Fruit fly (Drosophila melanogaster) whole organism, prepupa: ENCODE data around the gene CG46523.

ENCODE experiments used
- Blimp-1 ChIP-seq: fragments of 200-800 bp; sonication (Bioruptor generic); optimal IDR thresholded peaks from 3 replicates; lab custom pipeline; 2017; ENCODE audit warnings: missing biosample characterization, missing genetic modification characterization, mild to moderate bottlenecking, moderate library complexity, missing genetic modification reagents
- CG15336 ChIP-seq: fragments of 200-800 bp; sonication (Bioruptor generic); IDR thresholded peaks from 2 replicates; pipeline ENCODE4 v1.3.6; 2022; ENCODE audit warnings: missing biosample characterization, missing genetic modification characterization
- CG16779 ChIP-seq: fragments of 200-800 bp; sonication (Bioruptor generic); optimal IDR thresholded peaks from 3 replicates; lab custom pipeline; 2017; ENCODE audit warnings: missing biosample characterization, mild to moderate bottlenecking, missing genetic modification characterization
- CG3032 ChIP-seq: fragments of 200-800 bp; optimal IDR thresholded peaks from 2 replicates; lab custom pipeline; 2019; ENCODE audit warnings: missing biosample characterization, mild to moderate bottlenecking, missing genetic modification characterization, moderate library complexity
- CG34406 ChIP-seq: fragments of 200-800 bp; sonication (Bioruptor generic); optimal IDR thresholded peaks from 3 replicates; lab custom pipeline; 2016; ENCODE audit warnings: missing biosample characterization, missing genetic modification characterization
- CG3919 ChIP-seq: fragments of 200-800 bp; sonication (Bioruptor generic); optimal IDR thresholded peaks from 3 replicates; lab custom pipeline; 2016; ENCODE audit warnings: missing biosample characterization, missing genetic modification characterization
- CG6854 ChIP-seq: fragments of 200-800 bp; sonication (Bioruptor generic); optimal IDR thresholded peaks from 2 replicates; lab custom pipeline; 2017; ENCODE audit warnings: missing biosample characterization, mild to moderate bottlenecking, missing genetic modification characterization
- CG8319 ChIP-seq: fragments of 200-800 bp; sonication (Bioruptor generic); optimal IDR thresholded peaks from 3 replicates; lab custom pipeline; 2016; ENCODE audit warnings: missing biosample characterization, missing genetic modification characterization
- Sox102F ChIP-seq: fragments of 200-800 bp; sonication (Bioruptor generic); optimal IDR thresholded peaks from 2 replicates; lab custom pipeline; 2016; ENCODE audit warnings: missing biosample characterization, mild to moderate bottlenecking, missing genetic modification characterization
- eg ChIP-seq: fragments of 200-800 bp; sonication (Bioruptor generic); IDR thresholded peaks from 3 replicates; pipeline ENCODE4 v1.3.6; 2022; ENCODE audit warnings: missing biosample characterization, missing genetic modification characterization
- esn ChIP-seq: fragments of 200-800 bp; sonication (Bioruptor generic); optimal IDR thresholded peaks from 2 replicates; lab custom pipeline; 2016; ENCODE audit warnings: missing biosample characterization, mild to moderate bottlenecking, missing genetic modification characterization, moderate library complexity
- spab ChIP-seq: fragments of 200-800 bp; sonication (Bioruptor generic); optimal IDR thresholded peaks from 2 replicates; lab custom pipeline; 2017; ENCODE audit warnings: missing biosample characterization, mild to moderate bottlenecking, missing genetic modification characterization, missing genetic modification reagents
- topi ChIP-seq: fragments of 200-800 bp; sonication (Bioruptor generic); optimal IDR thresholded peaks from 3 replicates; lab custom pipeline; 2016; ENCODE audit warnings: missing biosample characterization, missing genetic modification characterization

- TF ChIP-seq CG6854 (GFP tag; lab: Kevin White, UChicago) (no peak), CG16779 (tag; lab: Kevin White, UChicago) (no peak), CG3032 (tag; lab: Kevin White, UChicago) (no peak), CG34406 (GFP tag; lab: Kevin White, UChicago) (no peak), topi (GFP tag; lab: Kevin White, UChicago) (no peak), CG8319 (GFP tag; lab: Kevin White, UChicago) (no peak), esn (GFP tag; lab: Kevin White, UChicago) (no peak), Blimp-1 (GFP tag; lab: Kevin White, UChicago) (no peak), CG15336 (GFP tag; lab: Robert Waterston, UW) (no peak), spab (GFP tag; lab: Kevin White, UChicago) (no peak), CG3919 (GFP tag; lab: Kevin White, UChicago) (no peak), eg (GFP tag; lab: Robert Waterston, UW) (no peak), Sox102F (GFP tag; lab: Kevin White, UChicago) (no peak)
These were observed 29.5 kb upstream of the CG46523 start for dm6 chr3L:1968401-1968800.
